Worm (Caenorhabditis elegans) whole organism, L4 larva: Measurements from ENCODE around the gene M01H9.2.

Source experiments
- ZK546.5 ChIP-seq, 2 experiments: sonication (generic microtip); optimal IDR thresholded peaks; 2 replicates each; lab custom pipeline; 2017; ENCODE audit warnings: missing biosample characterization in 2 of 2, missing genetic modification characterization in 2 of 2
- egl-27 ChIP-seq: sonication (generic microtip); optimal IDR thresholded peaks from 3 replicates; lab custom pipeline; 2017; ENCODE audit warnings: missing biosample characterization, missing genetic modification reagents, missing genetic modification characterization
- lin-29 ChIP-seq: fragments of 200-800 bp; sonication (Bioruptor generic); IDR thresholded peaks from 2 replicates; pipeline ENCODE4 v1.3.6; 2022; ENCODE audit warnings: missing genetic modification reagents, missing genetic modification characterization, missing compliant biosample characterization
- mdl-1 ChIP-seq, 2 experiments: fragments of 150-350 bp in 1 of 2; sonication (generic microtip) in 1 of 2; optimal IDR thresholded peaks; 2 replicates each; lab custom pipeline; 2014 to 2017; ENCODE audit warnings: missing biosample characterization in 2 of 2, missing genetic modification characterization in 2 of 2
- nhr-237 ChIP-seq: sonication (generic microtip); optimal IDR thresholded peaks from 2 replicates; lab custom pipeline; 2017; ENCODE audit warnings: missing biosample characterization, missing genetic modification characterization
- pha-4 ChIP-seq, 2 experiments: fragments of 150-350 bp in 1 of 2; fragments of 200-800 bp in 1 of 2; sonication (Bioruptor generic) in 1 of 2; IDR thresholded peaks in 1 of 2; optimal IDR thresholded peaks in 1 of 2; 2 replicates each; pipeline versions ENCODE4 v1.3.6 to Lab custom; 2014 to 2022; ENCODE audit warnings: missing genetic modification characterization in 2 of 2, missing genetic modification reagents in 2 of 2, missing biosample characterization in 1 of 2, missing compliant biosample characterization in 1 of 2
- unc-39 ChIP-seq: sonication (generic microtip); optimal IDR thresholded peaks from 2 replicates; lab custom pipeline; 2017; ENCODE audit warnings: missing biosample characterization, missing genetic modification characterization

- TF ChIP-seq unc-39 (tag; lab: Kevin White, UChicago) (no peak), ZK546.5 (tag; optimal IDR thresholded peaks at IDR 0.05; lab: Kevin White, UChicago) (no peak), lin-29 (GFP tag; lab: Robert Waterston, UW) (0 out of 2 replicates have a peak, but pooled peaks have one; percentile 9), pha-4 (GFP tag; IDR thresholded peaks at IDR 0.05; lab: Robert Waterston, UW) (no peak), pha-4 (tag; optimal IDR thresholded peaks at IDR 0.05; lab: Kevin White, UChicago) (no peak), egl-27 (tag; lab: Kevin White, UChicago) (no peak), nhr-237 (tag; lab: Kevin White, UChicago) (no peak), mdl-1 (tag; optimal IDR thresholded peaks at IDR 0.05; lab: Kevin White, UChicago) (peak; percentile 71 to 92)
Measured at ce11 chrIV:4470885-4471772, 8.1 kb upstream of the M01H9.2 start.
